Fruit fly (Drosophila melanogaster) whole organism, embryonic: ENCODE results near the gene CG5644.

Experiments
- Blimp-1 ChIP-seq: fragments of 200-800 bp; sonication (Bioruptor generic); optimal IDR thresholded peaks from 3 replicates; lab custom pipeline; 2018; ENCODE audit warnings: missing biosample characterization, missing genetic modification characterization, mild to moderate bottlenecking, moderate library complexity, missing genetic modification reagents
- C15 ChIP-seq: fragments of 200-800 bp; sonication (Bioruptor generic); IDR thresholded peaks from 3 replicates; pipeline ENCODE4 v1.3.6; 2022; ENCODE audit warnings: missing biosample characterization, missing genetic modification characterization
- CG1024 ChIP-seq: fragments of 200-800 bp; sonication (Bioruptor generic); IDR thresholded peaks from 2 replicates; pipeline ENCODE4 v1.3.6; 2022; ENCODE audit warnings: missing biosample characterization, missing genetic modification characterization
- CG11085 ChIP-seq: fragments of 200-800 bp; sonication (Bioruptor generic); IDR thresholded peaks from 2 replicates; pipeline ENCODE4 v1.3.6; 2022; ENCODE audit warnings: missing biosample characterization, missing genetic modification characterization
- CG12071 ChIP-seq: fragments of 200-800 bp; sonication (Bioruptor generic); optimal IDR thresholded peaks from 3 replicates; lab custom pipeline; 2018; ENCODE audit warnings: missing biosample characterization, mild to moderate bottlenecking, missing genetic modification characterization
- CG12299 ChIP-seq: fragments of 200-800 bp; sonication (Bioruptor generic); optimal IDR thresholded peaks from 2 replicates; lab custom pipeline; 2018; ENCODE audit warnings: missing biosample characterization, mild to moderate bottlenecking, missing genetic modification characterization
- CG13624 ChIP-seq: fragments of 200-800 bp; sonication (Bioruptor generic); optimal IDR thresholded peaks from 2 replicates; lab custom pipeline; 2016; ENCODE audit warnings: missing biosample characterization, missing genetic modification characterization
- CG17568 ChIP-seq: fragments of 200-800 bp; sonication (Bioruptor generic); optimal IDR thresholded peaks from 2 replicates; lab custom pipeline; 2018; ENCODE audit warnings: missing biosample characterization, mild to moderate bottlenecking, missing genetic modification characterization, moderate library complexity
- CG17912 ChIP-seq: fragments of 200-800 bp; sonication (Bioruptor generic); optimal IDR thresholded peaks from 2 replicates; lab custom pipeline; 2018; ENCODE audit warnings: missing biosample characterization, mild to moderate bottlenecking, missing genetic modification characterization
- CG18011 ChIP-seq: fragments of 200-800 bp; sonication (Bioruptor generic); optimal IDR thresholded peaks from 2 replicates; lab custom pipeline; 2017; ENCODE audit warnings: missing biosample characterization, missing genetic modification characterization, mild to moderate bottlenecking, moderate library complexity, missing genotype
- CG3163 ChIP-seq: fragments of 200-800 bp; sonication (Bioruptor generic); optimal IDR thresholded peaks from 3 replicates; lab custom pipeline; 2016; ENCODE audit warnings: missing biosample characterization, missing genetic modification characterization
- CG32532 ChIP-seq: fragments of 200-800 bp; sonication (Bioruptor generic); IDR thresholded peaks from 2 replicates; pipeline ENCODE4 v1.3.6; 2022; ENCODE audit warnings: missing biosample characterization, missing genetic modification characterization
- CG34422 ChIP-seq: fragments of 200-800 bp; sonication (Bioruptor generic); IDR thresholded peaks from 3 replicates; pipeline ENCODE4 v1.3.6; 2022; ENCODE audit warnings: missing biosample characterization, missing genetic modification characterization
- CG43689 ChIP-seq: fragments of 200-800 bp; sonication (Bioruptor generic); IDR thresholded peaks from 2 replicates; pipeline ENCODE4 v1.3.6; 2022; ENCODE audit warnings: missing biosample characterization, missing genetic modification characterization
- CG4854 ChIP-seq: fragments of 200-800 bp; sonication (Bioruptor generic); optimal IDR thresholded peaks from 2 replicates; lab custom pipeline; 2016; ENCODE audit warnings: missing biosample characterization, missing genetic modification characterization, inconsistent platforms
- CG6254 ChIP-seq: fragments of 200-800 bp; sonication (Bioruptor generic); optimal IDR thresholded peaks from 3 replicates; lab custom pipeline; 2017; ENCODE audit warnings: mild to moderate bottlenecking, missing biosample characterization, missing genetic modification reagents, missing genetic modification characterization
- CG6813 ChIP-seq: fragments of 200-800 bp; sonication (Bioruptor generic); optimal IDR thresholded peaks from 2 replicates; lab custom pipeline; 2017; ENCODE audit warnings: missing biosample characterization, missing genetic modification characterization, mild to moderate bottlenecking, moderate library complexity, missing genetic modification reagents
- CG8089 ChIP-seq: fragments of 200-800 bp; sonication (Bioruptor generic); optimal IDR thresholded peaks from 3 replicates; lab custom pipeline; 2016; ENCODE audit warnings: missing biosample characterization, missing genetic modification characterization
- CG8388 ChIP-seq: fragments of 200-800 bp; sonication (Bioruptor generic); optimal IDR thresholded peaks from 2 replicates; lab custom pipeline; 2019; ENCODE audit warnings: missing biosample characterization, mild to moderate bottlenecking, missing genetic modification characterization, moderate library complexity
- CTCF ChIP-seq: fragments of 200-800 bp; sonication (Bioruptor generic); optimal IDR thresholded peaks from 2 replicates; lab custom pipeline; 2017; ENCODE audit warnings: missing biosample characterization, mild to moderate bottlenecking, missing genetic modification characterization, moderate library complexity
- Camta ChIP-seq: fragments of 200-800 bp; sonication (Bioruptor generic); optimal IDR thresholded peaks from 2 replicates; lab custom pipeline; 2016; ENCODE audit warnings: missing biosample characterization, missing genetic modification characterization
- Doc3 ChIP-seq: fragments of 200-800 bp; sonication (Bioruptor generic); IDR thresholded peaks from 3 replicates; pipeline ENCODE4 v1.3.6; 2022; ENCODE audit warnings: missing biosample characterization, missing genetic modification characterization; ENCODE audit not compliant: partially characterized antibody
- Fer1 ChIP-seq: fragments of 200-800 bp; sonication (Bioruptor generic); optimal IDR thresholded peaks from 2 replicates; lab custom pipeline; 2017; ENCODE audit warnings: missing biosample characterization, mild to moderate bottlenecking, missing genetic modification characterization
- GATAe ChIP-seq: fragments of 200-800 bp; sonication (Bioruptor generic); conservative IDR thresholded peaks from 2 replicates; pipeline ENCODE4 v1.3.6; 2022; ENCODE audit warnings: missing biosample characterization, missing genetic modification characterization
- HLH54F ChIP-seq: fragments of 200-800 bp; sonication (Bioruptor generic); optimal IDR thresholded peaks from 3 replicates; lab custom pipeline; 2016; ENCODE audit warnings: missing biosample characterization, missing genetic modification characterization
- Lim3 ChIP-seq: fragments of 200-800 bp; sonication (Bioruptor generic); IDR thresholded peaks from 2 replicates; pipeline ENCODE4 v1.3.6; 2022; ENCODE audit warnings: missing biosample characterization, missing genetic modification characterization
- Mrtf ChIP-seq: fragments of 200-800 bp; sonication (Bioruptor generic); IDR thresholded peaks from 3 replicates; pipeline ENCODE4 v1.3.6; 2022; ENCODE audit warnings: missing biosample characterization, missing genetic modification characterization
- Oaz ChIP-seq: fragments of 200-800 bp; sonication (Bioruptor generic); IDR thresholded peaks from 2 replicates; pipeline ENCODE4 v1.3.6; 2022; ENCODE audit warnings: missing biosample characterization, missing genetic modification characterization
- Optix ChIP-seq: fragments of 200-800 bp; sonication (Bioruptor generic); IDR thresholded peaks from 3 replicates; pipeline ENCODE4 v1.3.6; 2022; ENCODE audit warnings: missing biosample characterization, missing genetic modification characterization
- TFAM ChIP-seq: fragments of 200-800 bp; sonication (Bioruptor generic); optimal IDR thresholded peaks from 2 replicates; lab custom pipeline; 2017; ENCODE audit warnings: missing biosample characterization, missing genetic modification characterization, inconsistent platforms
- Tbp ChIP-seq: fragments of >200 bp; optimal IDR thresholded peaks from 2 replicates; lab custom pipeline; 2018; ENCODE audit warnings: missing biosample characterization, missing genetic modification characterization
- Trl ChIP-seq, 3 experiments: fragments of >200 bp in 2 of 3; fragments of 200-800 bp in 1 of 3; sonication (Bioruptor generic) in 1 of 3; optimal IDR thresholded peaks; 2 replicates in 1 of 3; 3 replicates in 2 of 3; lab custom pipeline; 2016 to 2017; ENCODE audit warnings: missing biosample characterization in 1 of 3, missing genetic modification characterization in 1 of 3
- bsh ChIP-seq, 2 experiments: fragments of 200-800 bp; sonication (Bioruptor generic); optimal IDR thresholded peaks; 2 replicates each; lab custom pipeline; 2017 to 2018; ENCODE audit warnings: mild to moderate bottlenecking in 2 of 2, missing biosample characterization in 2 of 2, missing genetic modification characterization in 2 of 2, moderate library complexity in 1 of 2
- chn ChIP-seq: fragments of 200-800 bp; sonication (Bioruptor generic); optimal IDR thresholded peaks from 2 replicates; lab custom pipeline; 2016; ENCODE audit warnings: missing biosample characterization, missing genetic modification characterization
- da ChIP-seq: fragments of 200-800 bp; sonication (Bioruptor generic); optimal IDR thresholded peaks from 2 replicates; lab custom pipeline; 2016; ENCODE audit warnings: missing biosample characterization, missing genetic modification characterization
- dati ChIP-seq: fragments of 200-800 bp; sonication (Bioruptor generic); IDR thresholded peaks from 2 replicates; pipeline ENCODE4 v1.3.6; 2022; ENCODE audit warnings: missing biosample characterization, missing genetic modification characterization
- ems ChIP-seq: fragments of 200-800 bp; sonication (Bioruptor generic); optimal IDR thresholded peaks from 3 replicates; lab custom pipeline; 2016; ENCODE audit warnings: missing biosample characterization, missing genetic modification characterization
- esg ChIP-seq: fragments of 200-800 bp; sonication (Bioruptor generic); conservative IDR thresholded peaks from 2 replicates; pipeline ENCODE4 v1.3.6; 2022; ENCODE audit warnings: missing biosample characterization, missing genetic modification characterization
- gem ChIP-seq: fragments of 200-800 bp; sonication (Bioruptor generic); optimal IDR thresholded peaks from 2 replicates; lab custom pipeline; 2019; ENCODE audit warnings: missing biosample characterization, mild to moderate bottlenecking, missing genetic modification characterization, moderate library complexity
- kni ChIP-seq: fragments of 200-800 bp; sonication (Bioruptor generic); optimal IDR thresholded peaks from 3 replicates; lab custom pipeline; 2017; ENCODE audit warnings: mild to moderate bottlenecking, missing biosample characterization, missing genetic modification reagents, missing genetic modification characterization
- lab ChIP-seq: fragments of 200-800 bp; sonication (Bioruptor generic); optimal IDR thresholded peaks from 3 replicates; lab custom pipeline; 2017; ENCODE audit warnings: missing biosample characterization, missing genetic modification characterization, mild to moderate bottlenecking, moderate library complexity, missing genetic modification reagents
- nerfin-1 ChIP-seq: fragments of 200-800 bp; sonication (Bioruptor generic); optimal IDR thresholded peaks from 3 replicates; lab custom pipeline; 2019; ENCODE audit warnings: missing biosample characterization, mild to moderate bottlenecking, missing genetic modification characterization, moderate library complexity
- pb ChIP-seq: fragments of 200-800 bp; sonication (Bioruptor generic); optimal IDR thresholded peaks from 3 replicates; lab custom pipeline; 2016; ENCODE audit warnings: missing biosample characterization, missing genetic modification characterization
- sc ChIP-seq, 3 experiments: fragments of >200 bp in 2 of 3; fragments of 200-800 bp in 1 of 3; sonication (Bioruptor generic) in 1 of 3; optimal IDR thresholded peaks; 2 replicates in 2 of 3; 3 replicates in 1 of 3; lab custom pipeline; 2017; ENCODE audit warnings: mild to moderate bottlenecking in 1 of 3, missing biosample characterization in 1 of 3, missing genetic modification characterization in 1 of 3, missing genetic modification reagents in 1 of 3
- scrt ChIP-seq: fragments of 200-800 bp; sonication (Bioruptor generic); optimal IDR thresholded peaks from 2 replicates; lab custom pipeline; 2018; ENCODE audit warnings: missing biosample characterization, mild to moderate bottlenecking, missing genetic modification characterization, moderate library complexity
- shn ChIP-seq: fragments of 200-800 bp; sonication (Bioruptor generic); optimal IDR thresholded peaks from 3 replicates; lab custom pipeline; 2016; ENCODE audit warnings: missing biosample characterization, missing genetic modification characterization
- stc ChIP-seq: fragments of 200-800 bp; sonication (Bioruptor generic); IDR thresholded peaks from 2 replicates; pipeline ENCODE4 v1.3.6; 2022; ENCODE audit warnings: missing biosample characterization, missing genetic modification characterization
- tx ChIP-seq: fragments of 200-800 bp; sonication (Bioruptor generic); optimal IDR thresholded peaks from 2 replicates; lab custom pipeline; 2016; ENCODE audit warnings: missing biosample characterization, missing genetic modification characterization
- wdn ChIP-seq: fragments of 200-800 bp; sonication (Bioruptor generic); IDR thresholded peaks from 2 replicates; pipeline ENCODE4 v1.3.6; 2022; ENCODE audit warnings: missing biosample characterization, missing genetic modification characterization
- zen2 ChIP-seq: fragments of 200-800 bp; sonication (Bioruptor generic); IDR thresholded peaks from 3 replicates; pipeline ENCODE4 v1.3.6; 2022; ENCODE audit warnings: missing biosample characterization, missing genetic modification characterization; ENCODE audit not compliant: partially characterized antibody

Gene CG5644

dm6 chr3L:8985848-8986320, 6.2 kb upstream of the CG5644 start, which contains the start of gene Galk (continued):
- TF ChIP-seq Blimp-1 (GFP tag; lab: Kevin White, UChicago) (peak; percentile 38), nerfin-1 (tag; lab: Kevin White, UChicago) (peak; percentile 63), CG6254 (GFP tag; lab: Kevin White, UChicago) (peak; percentile 36), shn (peak; percentile 55), CG8388 (GFP tag; lab: Kevin White, UChicago) (no peak), Trl (optimal IDR thresholded peaks at IDR 0.05; lab: Kevin White, UChicago) (no peak), Trl (GFP tag; optimal IDR thresholded peaks at IDR 0.05; lab: Kevin White, UChicago) (peak; percentile 43), stc (GFP tag; lab: Robert Waterston, UW) (peak; percentile 61; the same call in 1 of the 2 replicates), Fer1 (GFP tag; lab: Kevin White, UChicago) (peak; percentile 72), CG11085 (peak; percentile 46; the same call in 1 of the 2 replicates), CG18011 (GFP tag; lab: Kevin White, UChicago) (peak; percentile 1), CG3163 (GFP tag; lab: Kevin White, UChicago) (peak; percentile 5), scrt (GFP tag; lab: Kevin White, UChicago) (peak; percentile 42), esg (GFP tag; lab: Robert Waterston, UW) (no peak), CTCF (no peak), CG32532 (GFP tag; lab: Robert Waterston, UW) (peak; percentile 92), CG1024 (GFP tag; lab: Robert Waterston, UW) (peak; percentile 49), tx (GFP tag; lab: Kevin White, UChicago) (peak; percentile 55), C15 (GFP tag; lab: Robert Waterston, UW) (0 out of 3 replicates have a peak, but pooled peaks have one; percentile 57), Mrtf (GFP tag; lab: Robert Waterston, UW) (peak; percentile 52; the same call in 1 of the 3 replicates), CG17568 (GFP tag; lab: Kevin White, UChicago) (peak; percentile 67), wdn (GFP tag; lab: Robert Waterston, UW) (peak; percentile 68), pb (no peak), CG13624 (GFP tag; lab: Kevin White, UChicago) (peak; percentile 25), Oaz (GFP tag; lab: Robert Waterston, UW) (peak; percentile 48), CG6813 (GFP tag; lab: Kevin White, UChicago) (peak; percentile 77), zen2 (GFP tag; lab: Robert Waterston, UW) (no peak), ems (GFP tag; lab: Kevin White, UChicago) (peak; percentile 30), TFAM (GFP tag; lab: Kevin White, UChicago) (no peak), CG17912 (peak; percentile 71), lab (GFP tag; lab: Kevin White, UChicago) (peak; percentile 85), CG4854 (peak; percentile 37), CG12071 (GFP tag; lab: Kevin White, UChicago) (peak; percentile 72), Tbp (GFP tag; lab: Kevin White, UChicago) (no peak), HLH54F (GFP tag; lab: Kevin White, UChicago) (peak; percentile 56), GATAe (GFP tag; lab: Robert Waterston, UW) (peak; percentile 91), CG43689 (GFP tag; lab: Robert Waterston, UW) (no peak), Camta (GFP tag; lab: Kevin White, UChicago) (no peak), Lim3 (GFP tag; lab: Robert Waterston, UW) (no peak), da (peak; percentile 13), chn (GFP tag; lab: Kevin White, UChicago) (peak; percentile 12), CG12299 (peak; percentile 48), gem (tag; lab: Kevin White, UChicago) (no peak), bsh (GFP tag; optimal IDR thresholded peaks at IDR 0.05; lab: Kevin White, UChicago) (peak in 1 of 2 experiments; percentile 49), Optix (GFP tag; lab: Robert Waterston, UW) (peak; percentile 49; the same call in 1 of the 3 replicates), CG8089 (GFP tag; lab: Kevin White, UChicago) (no peak), kni (GFP tag; lab: Kevin White, UChicago) (peak; percentile 75), Doc3 (GFP tag; lab: Robert Waterston, UW) (no peak), dati (0 out of 2 replicates have a peak, but pooled peaks have one; percentile 30), sc (optimal IDR thresholded peaks at IDR 0.05; lab: Kevin White, UChicago) (no peak), sc (GFP tag; optimal IDR thresholded peaks at IDR 0.05; lab: Kevin White, UChicago) (peak; percentile 2), CG34422 (no peak)
